Fruit fly (Drosophila melanogaster): ENCODE data around the gene CG12355.
A peak's percentile ranks its signal among the peaks of the same experiment; 100 is the strongest.

Gene CG12355

dm6 chr3L:15507148-15507896 lies 12.0 kb upstream of the CG12355 start:
- no peak for TF ChIP-seq usp (GFP tag; optimal IDR thresholded peaks at IDR 0.05)
- peak; percentile 80 to 81 for TF ChIP-seq dl (GFP tag; optimal IDR thresholded peaks at IDR 0.05; ENCODE audit: insufficient read depth in 1 of 2, partially characterized antibody in 2 of 2)
- TF ChIP-seq Dif (GFP tag; optimal IDR thresholded peaks at IDR 0.05; ENCODE audit: partially characterized antibody) = peak; percentile 92
- no peak for TF ChIP-seq Rel (GFP tag; optimal IDR thresholded peaks at IDR 0.05)
- peak; percentile 95 for TF ChIP-seq Rel (tag; optimal IDR thresholded peaks at IDR 0.05)
- TF ChIP-seq brk (GFP tag; optimal IDR thresholded peaks at IDR 0.05) = no peak

dm6 chr3L:15506174-15506926 lies 11.0 kb upstream of the CG12355 start:
- TF ChIP-seq sage (GFP tag; optimal IDR thresholded peaks at IDR 0.05) (peak; percentile 2), Abd-B (GFP tag; optimal IDR thresholded peaks at IDR 0.05) (no peak), woc (GFP tag; optimal IDR thresholded peaks at IDR 0.05) (no peak), sv (GFP tag; optimal IDR thresholded peaks at IDR 0.05) (no peak), Hr83 (GFP tag; optimal IDR thresholded peaks at IDR 0.05; ENCODE audit: poor library complexity, severe bottlenecking) (no peak), Hr78 (GFP tag; optimal IDR thresholded peaks at IDR 0.05) (no peak)

dm6 chr3L:15504687-15505086 lies 9.3 kb upstream of the CG12355 start, which contains the start of gene CG7857:
Gene CG7857, minus strand, starts transcription at chr3L:15504894.
- TF ChIP-seq sage (GFP tag; optimal IDR thresholded peaks at IDR 0.05) (peak; percentile 14), CG9705 (GFP tag; optimal IDR thresholded peaks at IDR 0.05) (no peak), Dif (GFP tag; optimal IDR thresholded peaks at IDR 0.05; ENCODE audit: partially characterized antibody) (no peak), Rel (GFP tag; optimal IDR thresholded peaks at IDR 0.05) (no peak), Rel (tag; optimal IDR thresholded peaks at IDR 0.05) (peak; percentile 29)

- TF ChIP-seq fru (GFP tag; optimal IDR thresholded peaks at IDR 0.05) (no peak), Mio (GFP tag; optimal IDR thresholded peaks at IDR 0.05) (no peak), br (GFP tag; optimal IDR thresholded peaks at IDR 0.05) (no peak)
Measured at dm6 chr3L:15502256-15502655, 6.9 kb upstream of the CG12355 start.

- TF ChIP-seq Vsx2 (GFP tag; optimal IDR thresholded peaks at IDR 0.05; ENCODE audit: partially characterized antibody) (no peak), woc (GFP tag; optimal IDR thresholded peaks at IDR 0.05) (peak; percentile 32)
Measured at dm6 chr3L:15501646-15501972, 6.3 kb upstream of the CG12355 start.

dm6 chr3L:15500813-15501645 lies 5.7 kb upstream of the CG12355 start, which contains the start of gene CG7272:
Gene CG7272, plus strand, starts transcription at chr3L:15500938.
- no peak for TF ChIP-seq fru (GFP tag; optimal IDR thresholded peaks at IDR 0.05)
- TF ChIP-seq woc (GFP tag; optimal IDR thresholded peaks at IDR 0.05) = peak; percentile 29
- TF ChIP-seq jim (GFP tag; optimal IDR thresholded peaks at IDR 0.05) = peak; percentile 86
- no peak for TF ChIP-seq CG32264 (GFP tag; optimal IDR thresholded peaks at IDR 0.05)
- TF ChIP-seq Rel (GFP tag; optimal IDR thresholded peaks at IDR 0.05) = no peak
- TF ChIP-seq Rel (tag; optimal IDR thresholded peaks at IDR 0.05) = peak; percentile 96
- no peak for TF ChIP-seq Myc (optimal IDR thresholded peaks at IDR 0.05)
- TF ChIP-seq br (GFP tag; optimal IDR thresholded peaks at IDR 0.05) = peak; percentile 42
- TF ChIP-seq Dif (GFP tag; optimal IDR thresholded peaks at IDR 0.05; ENCODE audit: partially characterized antibody) = peak; percentile 64
- TF ChIP-seq rgr (GFP tag; optimal IDR thresholded peaks at IDR 0.05) = peak; percentile 61
- TF ChIP-seq Hr83 (GFP tag; optimal IDR thresholded peaks at IDR 0.05; ENCODE audit: poor library complexity, severe bottlenecking) = peak; percentile 30
- TF ChIP-seq CG9705 (GFP tag; optimal IDR thresholded peaks at IDR 0.05) = no peak
- peak; percentile 51 for TF ChIP-seq h (GFP tag; optimal IDR thresholded peaks at IDR 0.05)
- peak; percentile 13 for TF ChIP-seq Sp1 (GFP tag; optimal IDR thresholded peaks at IDR 0.05)

Data from whole organism, wandering third instar larva.